Fruit fly (Drosophila melanogaster): ENCODE data around the gene CG17292.

The CG17292 gene

DNA sequence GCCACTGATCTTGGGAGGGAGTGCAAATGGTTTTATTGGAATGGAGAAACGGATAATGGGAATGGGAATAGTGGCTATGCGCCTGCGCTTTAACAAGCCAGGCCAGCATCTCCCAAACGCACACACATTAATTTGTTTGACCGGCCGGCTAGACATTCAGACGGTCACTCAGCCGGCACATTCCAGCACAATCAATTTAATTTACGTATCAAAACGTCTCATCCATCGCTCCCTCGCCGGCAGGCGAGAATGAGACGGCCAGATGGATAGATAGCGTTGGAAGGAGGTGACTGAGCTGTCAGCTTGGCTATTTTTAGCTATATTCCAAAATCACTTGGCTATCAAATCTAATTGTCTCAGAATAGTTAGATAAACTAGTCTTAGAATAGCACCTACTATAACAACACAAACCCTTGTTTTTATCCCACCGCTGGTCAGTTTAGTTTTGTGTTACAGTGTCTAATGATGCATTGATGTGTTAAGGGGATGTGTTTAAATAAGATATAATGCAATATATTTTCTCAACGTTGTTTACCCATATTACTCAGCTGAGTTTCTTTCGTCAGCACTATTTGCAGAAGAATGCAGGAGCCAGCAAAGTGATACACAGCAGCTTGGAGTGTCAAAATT is 53.3 kb downstream of the CG17292 start (continued):
- peak; percentile 8 for TF ChIP-seq CG2116 (GFP tag; optimal IDR thresholded peaks at IDR 0.05)
- TF ChIP-seq CG4360 (GFP tag; IDR thresholded peaks at IDR 0.05), result no peak
- TF ChIP-seq CG1602 (GFP tag; optimal IDR thresholded peaks at IDR 0.05), result peak; percentile 33
- TF ChIP-seq CG4854 (GFP tag; optimal IDR thresholded peaks at IDR 0.05), result no peak
- no peak for TF ChIP-seq Hand (GFP tag; optimal IDR thresholded peaks at IDR 0.05)
- TF ChIP-seq sd (tag; optimal IDR thresholded peaks at IDR 0.05), result peak; percentile 95
- TF ChIP-seq Nf-YB (GFP tag; optimal IDR thresholded peaks at IDR 0.05), result no peak
- TF ChIP-seq Dref (GFP tag; IDR thresholded peaks at IDR 0.05), result no peak
- TF ChIP-seq ap (GFP tag; IDR thresholded peaks at IDR 0.05), result no peak
- no peak for TF ChIP-seq CkIIα-i1 (GFP tag; IDR thresholded peaks at IDR 0.05)
- TF ChIP-seq zfh2 (GFP tag; optimal IDR thresholded peaks at IDR 0.05), result no peak
- no peak for TF ChIP-seq CG10959 (GFP tag; IDR thresholded peaks at IDR 0.05)
- no peak for TF ChIP-seq CG4424 (GFP tag; optimal IDR thresholded peaks at IDR 0.05)
- peak; percentile 28 for TF ChIP-seq wek (GFP tag; optimal IDR thresholded peaks at IDR 0.05)
- no peak for TF ChIP-seq CG32772 (GFP tag; IDR thresholded peaks at IDR 0.05)
- TF ChIP-seq lab (GFP tag; optimal IDR thresholded peaks at IDR 0.05), result no peak
- TF ChIP-seq Stat92E (GFP tag; optimal IDR thresholded peaks at IDR 0.05), result no peak
- peak; percentile 42 for TF ChIP-seq fd64A (GFP tag; optimal IDR thresholded peaks at IDR 0.05)
- no peak for TF ChIP-seq lilli (GFP tag; optimal IDR thresholded peaks at IDR 0.05)
- no peak for TF ChIP-seq CG15073 (GFP tag; optimal IDR thresholded peaks at IDR 0.05)
- no peak for TF ChIP-seq CG5245 (GFP tag; optimal IDR thresholded peaks at IDR 0.05)
- no peak for TF ChIP-seq Nf-YC (tag; optimal IDR thresholded peaks at IDR 0.05)
- TF ChIP-seq gt (GFP tag; IDR thresholded peaks at IDR 0.05), result no peak
- 0 out of 2 replicates have a peak, but pooled peaks have one; percentile 6 for TF ChIP-seq vvl (GFP tag; IDR thresholded peaks at IDR 0.05)
- TF ChIP-seq slbo (GFP tag; IDR thresholded peaks at IDR 0.05), result no peak
- TF ChIP-seq CG11723 (GFP tag; optimal IDR thresholded peaks at IDR 0.05), result no peak
- peak; percentile 19; the same call in 1 of the 3 replicates for TF ChIP-seq ci (GFP tag; IDR thresholded peaks at IDR 0.05)
- TF ChIP-seq unpg (GFP tag; optimal IDR thresholded peaks at IDR 0.05), result peak; percentile 8
- no peak for TF ChIP-seq Oli (tag; optimal IDR thresholded peaks at IDR 0.05)
- TF ChIP-seq aop (GFP tag; IDR thresholded peaks at IDR 0.05), result no peak
- TF ChIP-seq CG9727 (GFP tag; optimal IDR thresholded peaks at IDR 0.05), result peak; percentile 15
- TF ChIP-seq CG1792 (GFP tag; optimal IDR thresholded peaks at IDR 0.05), result no peak
- no peak for TF ChIP-seq salm (tag; optimal IDR thresholded peaks at IDR 0.05)
- TF ChIP-seq Mes4 (GFP tag; optimal IDR thresholded peaks at IDR 0.05), result peak; percentile 9
- no peak for TF ChIP-seq CG14014 (GFP tag; IDR thresholded peaks at IDR 0.05)
- no peak for TF ChIP-seq Drgx (GFP tag; IDR thresholded peaks at IDR 0.05)
- no peak for TF ChIP-seq CG14050 (GFP tag; IDR thresholded peaks at IDR 0.05)
- TF ChIP-seq CG17361 (GFP tag; IDR thresholded peaks at IDR 0.05), result peak; percentile 44; the same call in 2 of the 3 replicates
- peak; percentile 29 for TF ChIP-seq CG33557 (GFP tag; optimal IDR thresholded peaks at IDR 0.05)
- TF ChIP-seq lbe (GFP tag; optimal IDR thresholded peaks at IDR 0.05), result no peak
- peak; percentile 36 for TF ChIP-seq CG2678 (tag; optimal IDR thresholded peaks at IDR 0.05)
- TF ChIP-seq Bdp1 (GFP tag; optimal IDR thresholded peaks at IDR 0.05), result no peak
- peak; percentile 55 for TF ChIP-seq grn (GFP tag; optimal IDR thresholded peaks at IDR 0.05)
- peak; percentile 1 for TF ChIP-seq CG33213 (GFP tag; optimal IDR thresholded peaks at IDR 0.05)
- TF ChIP-seq CG5180 (GFP tag; optimal IDR thresholded peaks at IDR 0.05), result peak; percentile 9
- no peak for TF ChIP-seq Scr (GFP tag; IDR thresholded peaks at IDR 0.05; ENCODE audit: partially characterized antibody)
- TF ChIP-seq CG8281 (tag; optimal IDR thresholded peaks at IDR 0.05), result peak; percentile 22
- TF ChIP-seq dpn (GFP tag; optimal IDR thresholded peaks at IDR 0.05), result no peak
- TF ChIP-seq Meics (GFP tag; optimal IDR thresholded peaks at IDR 0.05), result no peak
- no peak for TF ChIP-seq MESR4 (GFP tag; optimal IDR thresholded peaks at IDR 0.05)
